Fruit fly (Drosophila melanogaster): ENCODE results near the gene se.
A peak's percentile ranks its signal among the peaks of the same experiment; 100 is the strongest.

Gene se

dm6 chr3L:8536387-8536786 is 16.0 kb downstream of the se start:
- TF ChIP-seq svp (GFP tag) = peak; percentile 86
- TF ChIP-seq esn (GFP tag; optimal IDR thresholded peaks at IDR 0.05) = no peak

DNA sequence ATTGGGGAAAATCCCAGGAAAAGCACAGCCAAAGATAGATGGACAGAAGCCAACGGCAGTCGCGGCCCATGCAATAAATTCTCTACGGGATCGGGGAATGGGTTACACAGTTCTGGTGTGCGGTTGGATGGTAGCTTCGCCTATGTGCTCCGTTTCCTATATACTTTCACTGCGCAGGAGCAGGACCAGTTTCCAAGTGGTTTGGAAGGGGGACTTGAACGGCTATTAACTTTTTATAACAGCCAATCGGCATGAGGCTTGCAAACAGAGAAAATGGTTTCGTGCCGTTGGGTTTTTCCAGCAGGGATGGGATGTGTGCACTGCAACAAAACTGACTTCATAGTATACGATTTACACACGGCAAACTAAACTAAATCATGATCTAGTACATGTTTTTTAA is 18.0 kb downstream of the se start:
- TF ChIP-seq CG15336 (GFP tag; IDR thresholded peaks at IDR 0.05) (no peak), Hr38 (GFP tag; optimal IDR thresholded peaks at IDR 0.05) (no peak), Sox15 (GFP tag; optimal IDR thresholded peaks at IDR 0.05) (no peak), Gug (GFP tag; IDR thresholded peaks at IDR 0.05) (no peak), CG3032 (tag; optimal IDR thresholded peaks at IDR 0.05) (no peak), pdm3 (GFP tag; optimal IDR thresholded peaks at IDR 0.05) (no peak), CG4318 (GFP tag; optimal IDR thresholded peaks at IDR 0.05) (no peak), CG6276 (GFP tag; optimal IDR thresholded peaks at IDR 0.05) (no peak), Eip93F (GFP tag; optimal IDR thresholded peaks at IDR 0.05) (no peak), OdsH (GFP tag; optimal IDR thresholded peaks at IDR 0.05) (no peak), eg (GFP tag; IDR thresholded peaks at IDR 0.05) (no peak)

DNA sequence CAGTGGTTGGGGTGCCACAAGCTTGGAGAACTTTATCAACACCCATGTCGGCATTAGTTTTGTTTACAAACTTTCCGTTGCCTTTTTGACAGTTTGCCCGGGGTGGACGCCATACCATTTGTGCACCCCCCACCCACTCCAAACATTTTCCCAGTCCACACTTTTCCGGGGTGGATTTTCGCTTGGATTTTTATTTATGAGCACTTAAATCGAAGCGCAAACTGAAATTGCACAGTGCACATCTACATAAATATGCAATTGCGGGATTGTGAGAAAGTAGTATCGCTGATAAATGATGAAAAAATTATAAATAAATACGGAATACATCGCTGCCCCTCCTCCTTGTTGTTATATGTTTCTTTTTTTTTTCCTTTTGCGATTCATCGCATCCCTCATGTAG is 20.2 kb downstream of the se start:
- no peak for TF ChIP-seq CG31627 (GFP tag; optimal IDR thresholded peaks at IDR 0.05)
- TF ChIP-seq Ets21C (GFP tag; optimal IDR thresholded peaks at IDR 0.05) = no peak
- no peak for TF ChIP-seq Eip78C (GFP tag)
- TF ChIP-seq CG3919 (GFP tag; optimal IDR thresholded peaks at IDR 0.05) = no peak
- TF ChIP-seq Eip93F (GFP tag; optimal IDR thresholded peaks at IDR 0.05) = no peak
- TF ChIP-seq topi (GFP tag; optimal IDR thresholded peaks at IDR 0.05) = no peak
- no peak for TF ChIP-seq Hr39 (GFP tag; optimal IDR thresholded peaks at IDR 0.05)
- no peak for TF ChIP-seq CG7368 (GFP tag; optimal IDR thresholded peaks at IDR 0.05)
- TF ChIP-seq dsx (GFP tag; optimal IDR thresholded peaks at IDR 0.05; ENCODE audit: poor library complexity, severe bottlenecking) = no peak
- no peak for TF ChIP-seq CG34406 (GFP tag; optimal IDR thresholded peaks at IDR 0.05)
- TF ChIP-seq spab (GFP tag; optimal IDR thresholded peaks at IDR 0.05) = no peak
- no peak for TF ChIP-seq dac (GFP tag; optimal IDR thresholded peaks at IDR 0.05)
- no peak for TF ChIP-seq Sox14 (GFP tag; optimal IDR thresholded peaks at IDR 0.05)
- TF ChIP-seq CG9139 (GFP tag; optimal IDR thresholded peaks at IDR 0.05) = no peak

dm6 chr3L:8541669-8542068 is 21.3 kb downstream of the se start:
- TF ChIP-seq dac (GFP tag; optimal IDR thresholded peaks at IDR 0.05) (no peak), CG4318 (GFP tag; optimal IDR thresholded peaks at IDR 0.05) (no peak), Gug (GFP tag; IDR thresholded peaks at IDR 0.05) (no peak), CG7368 (GFP tag; optimal IDR thresholded peaks at IDR 0.05) (no peak), Sox102F (GFP tag; optimal IDR thresholded peaks at IDR 0.05) (no peak), Eip75B (GFP tag; optimal IDR thresholded peaks at IDR 0.05) (no peak), CG10669 (GFP tag; optimal IDR thresholded peaks at IDR 0.05) (no peak), Eip93F (GFP tag; optimal IDR thresholded peaks at IDR 0.05) (no peak), Eip78C (GFP tag) (no peak), CG8319 (GFP tag; optimal IDR thresholded peaks at IDR 0.05) (no peak), CG31627 (GFP tag; optimal IDR thresholded peaks at IDR 0.05) (no peak), Hr4 (GFP tag; optimal IDR thresholded peaks at IDR 0.05) (no peak), fkh (GFP tag; optimal IDR thresholded peaks at IDR 0.05) (no peak), CG1621 (tag; optimal IDR thresholded peaks at IDR 0.05) (no peak)

dm6 chr3L:8542213-8542612 is 21.9 kb downstream of the se start:
- TF ChIP-seq Eip78C (GFP tag) (peak; percentile 15), eg (GFP tag; IDR thresholded peaks at IDR 0.05) (no peak)

DNA sequence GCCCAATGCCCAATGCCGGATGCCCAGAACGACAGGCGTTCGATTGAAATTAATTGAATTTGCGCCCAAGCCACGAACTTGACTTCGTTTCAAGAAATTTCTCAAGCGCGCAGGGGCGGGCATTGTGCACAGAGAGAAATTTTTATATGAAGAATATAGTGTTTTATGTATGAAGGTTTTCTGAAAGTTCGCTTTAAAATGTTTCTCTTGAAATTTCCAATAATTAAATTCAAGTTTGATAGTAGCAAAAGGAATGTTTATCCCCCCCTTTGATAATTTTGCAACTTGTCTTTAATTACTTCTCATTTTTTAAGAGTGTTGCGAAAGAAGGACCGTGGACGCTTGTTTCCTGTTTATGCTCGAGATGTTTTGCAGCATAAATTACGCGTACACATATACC is 23.5 kb downstream of the se start:
- TF ChIP-seq Blimp-1 (GFP tag; optimal IDR thresholded peaks at IDR 0.05) (no peak), Hr38 (GFP tag; optimal IDR thresholded peaks at IDR 0.05) (no peak), CG6808 (GFP tag; optimal IDR thresholded peaks at IDR 0.05) (no peak), esn (GFP tag; optimal IDR thresholded peaks at IDR 0.05) (peak; percentile 30), Hr4 (GFP tag; optimal IDR thresholded peaks at IDR 0.05) (no peak), CG4318 (GFP tag; optimal IDR thresholded peaks at IDR 0.05) (no peak), achi (GFP tag; optimal IDR thresholded peaks at IDR 0.05) (peak; percentile 3), Eip78C (GFP tag) (peak; percentile 78), CG16779 (tag; optimal IDR thresholded peaks at IDR 0.05) (no peak), CG6792 (GFP tag; optimal IDR thresholded peaks at IDR 0.05) (peak; percentile 5), CG11294 (GFP tag; IDR thresholded peaks at IDR 0.05) (no peak), Lpt (GFP tag; optimal IDR thresholded peaks at IDR 0.05) (no peak), topi (GFP tag; optimal IDR thresholded peaks at IDR 0.05) (peak; percentile 28), CG11902 (GFP tag; optimal IDR thresholded peaks at IDR 0.05) (no peak), CG31627 (GFP tag; optimal IDR thresholded peaks at IDR 0.05) (peak; percentile 10), OdsH (GFP tag; optimal IDR thresholded peaks at IDR 0.05) (peak; percentile 3), lz (GFP tag; optimal IDR thresholded peaks at IDR 0.05) (peak; percentile 6), svp (GFP tag) (peak; percentile 42)

All from whole organism, prepupa.